Worm (Caenorhabditis elegans) whole organism, L3 larva: Measurements from ENCODE around the gene thoc-2.

Experiments
- aly-2 ChIP-seq: fragments of 150-350 bp; optimal IDR thresholded peaks from 2 replicates; lab custom pipeline; 2014; ENCODE audit warnings: missing biosample characterization, missing genetic modification characterization
- skn-1 ChIP-seq: fragments of 150-350 bp; optimal IDR thresholded peaks from 2 replicates; lab custom pipeline; 2014; ENCODE audit warnings: missing biosample characterization, missing genetic modification characterization
- snpc-4 ChIP-seq: fragments of 150-350 bp; optimal IDR thresholded peaks from 2 replicates; lab custom pipeline; 2014; ENCODE audit warnings: missing biosample characterization, missing genetic modification characterization

- no peak for TF ChIP-seq aly-2 (tag; lab: Kevin White, UChicago)
- no peak for TF ChIP-seq skn-1
- no peak for TF ChIP-seq snpc-4 (tag; lab: Kevin White, UChicago)
These were observed 6.1 kb downstream of the thoc-2 start for ce11 chrIII:6373850-6374474.
